Worm (Caenorhabditis elegans) whole organism, L4/young adult: ENCODE results near the gene F26A1.3.

Experiments used
- W03F9.2 ChIP-seq: fragments of 150-350 bp; optimal IDR thresholded peaks from 2 replicates; lab custom pipeline; 2014; ENCODE audit warnings: missing biosample characterization, missing genetic modification characterization
- dao-5 ChIP-seq: sonication (generic microtip); optimal IDR thresholded peaks from 2 replicates; lab custom pipeline; 2016; ENCODE audit warnings: missing genotype, missing genetic modification characterization, moderate library complexity, missing compliant biosample characterization
- him-1 ChIP-seq: sonication (generic microtip); optimal IDR thresholded peaks from 2 replicates; lab custom pipeline; 2016; ENCODE audit warnings: missing genotype, missing genetic modification reagents, missing genetic modification characterization, missing compliant biosample characterization

DNA sequence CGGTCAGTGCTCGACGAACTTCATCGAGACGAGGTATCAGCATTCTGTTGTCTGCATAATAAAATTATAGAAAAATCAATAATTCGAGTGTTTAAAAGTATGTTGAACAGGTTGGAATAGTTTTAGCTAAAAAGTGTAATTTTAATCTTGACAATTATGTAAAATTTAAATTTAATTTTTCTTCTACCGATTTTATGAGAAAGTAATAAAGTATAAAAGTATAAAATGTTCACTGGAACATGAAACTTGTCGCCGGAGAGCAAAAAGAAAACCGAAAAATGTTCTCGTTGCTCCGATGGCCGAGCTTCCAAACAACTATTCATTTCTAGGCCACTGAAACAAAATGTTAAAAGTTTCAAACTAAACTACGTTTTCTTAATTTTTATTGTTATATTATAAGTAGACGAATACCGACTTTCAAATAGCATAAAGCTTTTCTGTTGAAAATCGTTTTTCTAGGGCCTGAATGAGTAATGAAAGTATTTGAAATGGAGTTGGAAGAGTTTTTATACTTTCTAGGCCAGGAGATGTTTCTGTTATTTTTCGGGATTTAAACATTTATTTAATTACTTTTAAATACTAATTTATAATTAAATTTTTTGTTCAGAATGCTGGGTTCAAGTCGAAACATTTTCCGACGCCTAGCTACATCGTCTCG, 35.2 kb downstream of the F26A1.3 start, which contains the start of the genes C35D10.10 and C35D10.5:
- no peak for TF ChIP-seq W03F9.2 (tag; lab: Kevin White, UChicago)
- TF ChIP-seq dao-5: no peak
- TF ChIP-seq him-1 (tag; lab: Kevin White, UChicago): no peak
